Worm (Caenorhabditis elegans): Measurements from ENCODE around the gene ceh-1.

DNA sequence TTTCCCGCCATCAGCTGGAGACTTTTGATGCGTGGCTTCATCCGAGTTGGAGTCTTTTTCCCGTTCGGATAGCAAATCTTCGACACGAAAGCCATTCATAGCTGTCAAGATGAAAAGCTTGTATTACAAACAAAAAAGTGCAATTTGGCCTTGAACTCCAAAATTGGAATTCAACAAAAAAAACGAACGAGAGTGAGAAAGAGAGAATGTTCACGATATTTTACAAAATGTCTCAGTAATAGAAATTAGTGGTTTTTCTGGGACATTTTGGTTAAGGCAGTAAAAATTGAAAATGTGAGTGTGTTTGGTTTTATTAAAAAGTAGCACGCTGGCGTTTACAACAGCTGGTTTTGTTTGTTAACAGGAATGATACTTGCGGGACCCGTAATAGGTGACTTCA is at the start of gene ceh-1:
- no peak for TF ChIP-seq ZK546.5 (tag; optimal IDR thresholded peaks at IDR 0.05)
- no peak for TF ChIP-seq lin-11 (tag; optimal IDR thresholded peaks at IDR 0.05)
- TF ChIP-seq ztf-4 (tag; optimal IDR thresholded peaks at IDR 0.05): no peak
- no peak for TF ChIP-seq unc-62 (GFP tag; optimal IDR thresholded peaks at IDR 0.05)
- TF ChIP-seq snpc-4 (tag; optimal IDR thresholded peaks at IDR 0.05): no peak
- no peak for TF ChIP-seq elt-3 (tag; optimal IDR thresholded peaks at IDR 0.05)
- TF ChIP-seq skn-1 (tag; optimal IDR thresholded peaks at IDR 0.05): no peak
- no peak for TF ChIP-seq lin-39 (tag; optimal IDR thresholded peaks at IDR 0.05)
- no peak for TF ChIP-seq nhr-12 (tag; optimal IDR thresholded peaks at IDR 0.05)

Data from whole organism, L2 larva.